Fruit fly (Drosophila melanogaster): Measurements from ENCODE around the gene nub.
A peak's percentile ranks its signal among the peaks of the same experiment; 100 is the strongest.

Gene nub

dm6 chr2L:12542018-12542417 is 45.4 kb upstream of the nub start (continued):
- TF ChIP-seq phol (tag; optimal IDR thresholded peaks at IDR 0.05) (no peak), CG17829 (tag; optimal IDR thresholded peaks at IDR 0.05) (no peak), CG11085 (GFP tag; IDR thresholded peaks at IDR 0.05) (no peak), Hr51 (GFP tag; optimal IDR thresholded peaks at IDR 0.05) (peak in 1 of 2 experiments; percentile 5), Oli (tag; optimal IDR thresholded peaks at IDR 0.05) (peak; percentile 7), pb (GFP tag; optimal IDR thresholded peaks at IDR 0.05) (no peak), croc (GFP tag; conservative IDR thresholded peaks at IDR 0.05) (no peak), ap (GFP tag; IDR thresholded peaks at IDR 0.05) (no peak), CG7271 (tag; optimal IDR thresholded peaks at IDR 0.05) (no peak), Nf-YA (GFP tag; IDR thresholded peaks at IDR 0.05) (no peak), her (GFP tag; optimal IDR thresholded peaks at IDR 0.05) (no peak), HmgD (GFP tag; optimal IDR thresholded peaks at IDR 0.05) (no peak), CG8281 (tag; optimal IDR thresholded peaks at IDR 0.05) (no peak), CG3065 (GFP tag; optimal IDR thresholded peaks at IDR 0.05) (no peak), aop (GFP tag; IDR thresholded peaks at IDR 0.05) (no peak), mam (GFP tag; optimal IDR thresholded peaks at IDR 0.05) (peak; percentile 49), Dbx (GFP tag; IDR thresholded peaks at IDR 0.05) (peak; percentile 83; the same call in 2 of the 3 replicates), run (tag; optimal IDR thresholded peaks at IDR 0.05) (no peak), CG15269 (tag; optimal IDR thresholded peaks at IDR 0.05) (peak; percentile 62), CG17912 (GFP tag; optimal IDR thresholded peaks at IDR 0.05) (no peak), NC2β (GFP tag; optimal IDR thresholded peaks at IDR 0.05) (no peak), scrt (GFP tag; optimal IDR thresholded peaks at IDR 0.05) (peak; percentile 52), CG12219 (GFP tag; optimal IDR thresholded peaks at IDR 0.05) (no peak), nerfin-2 (GFP tag; IDR thresholded peaks at IDR 0.05; ENCODE audit: partially characterized antibody) (no peak), pum (GFP tag; optimal IDR thresholded peaks at IDR 0.05) (no peak), al (GFP tag; IDR thresholded peaks at IDR 0.05) (peak; percentile 81), CG3407 (GFP tag; optimal IDR thresholded peaks at IDR 0.05) (no peak), chn (GFP tag; optimal IDR thresholded peaks at IDR 0.05) (no peak), CG15514 (GFP tag; optimal IDR thresholded peaks at IDR 0.05) (peak; percentile 32), CG11093 (GFP tag; IDR thresholded peaks at IDR 0.05) (no peak), CG8089 (GFP tag; optimal IDR thresholded peaks at IDR 0.05) (no peak), ATbp (GFP tag; optimal IDR thresholded peaks at IDR 0.05) (no peak), HLH4C (GFP tag; IDR thresholded peaks at IDR 0.05; ENCODE audit: partially characterized antibody) (no peak), dmrt99B (tag; optimal IDR thresholded peaks at IDR 0.05) (no peak), CG7786 (GFP tag; optimal IDR thresholded peaks at IDR 0.05) (no peak), CG16815 (GFP tag; optimal IDR thresholded peaks at IDR 0.05) (peak; percentile 48), knrl (GFP tag; IDR thresholded peaks at IDR 0.05; ENCODE audit: partially characterized antibody) (no peak), CG10147 (GFP tag; optimal IDR thresholded peaks at IDR 0.05) (peak; percentile 85), CG34224 (GFP tag; IDR thresholded peaks at IDR 0.05; ENCODE audit: partially characterized antibody) (no peak), CG8388 (GFP tag; optimal IDR thresholded peaks at IDR 0.05) (no peak), Bteb2 (GFP tag; optimal IDR thresholded peaks at IDR 0.05) (peak; percentile 26), schlank (tag; optimal IDR thresholded peaks at IDR 0.05) (peak; percentile 14), Hey (tag; optimal IDR thresholded peaks at IDR 0.05) (no peak), CG17612 (GFP tag; IDR thresholded peaks at IDR 0.05) (no peak), Eip74EF (GFP tag; optimal IDR thresholded peaks at IDR 0.05) (no peak), CG14667 (GFP tag; IDR thresholded peaks at IDR 0.05) (no peak), CG8944 (GFP tag; optimal IDR thresholded peaks at IDR 0.05) (no peak), h (optimal IDR thresholded peaks at IDR 0.05) (no peak), pho (GFP tag; optimal IDR thresholded peaks at IDR 0.05) (peak; percentile 24), ewg (GFP tag; optimal IDR thresholded peaks at IDR 0.05) (no peak), pzg (GFP tag; optimal IDR thresholded peaks at IDR 0.05) (no peak)
